Worm (Caenorhabditis elegans) whole organism, L4 larva: ENCODE data around the gene B0432.11.

Experiments
- F10B5.3 ChIP-seq: sonication (generic microtip); optimal IDR thresholded peaks from 2 replicates; lab custom pipeline; 2016; ENCODE audit warnings: mild to moderate bottlenecking, missing genetic modification characterization, missing compliant biosample characterization
- F37D6.2 ChIP-seq: sonication (generic microtip); optimal IDR thresholded peaks from 2 replicates; lab custom pipeline; 2016; ENCODE audit warnings: mild to moderate bottlenecking, missing genetic modification characterization, missing compliant biosample characterization
- F49E8.2 ChIP-seq: sonication (generic microtip); optimal IDR thresholded peaks from 2 replicates; lab custom pipeline; 2016; ENCODE audit warnings: missing compliant biosample characterization, mild to moderate bottlenecking, missing genetic modification characterization, borderline replicate concordance
- T26A8.4 ChIP-seq: fragments of 200-800 bp; sonication (Bioruptor generic); IDR thresholded peaks from 2 replicates; pipeline ENCODE4 v1.3.6; 2022; ENCODE audit warnings: missing genetic modification characterization, missing compliant biosample characterization
- Y5F2A.4 ChIP-seq: fragments of 200-800 bp; sonication (Bioruptor generic); optimal IDR thresholded peaks from 2 replicates; lab custom pipeline; 2018; ENCODE audit warnings: mild to moderate bottlenecking, missing genetic modification characterization, missing compliant biosample characterization
- aha-1 ChIP-seq: fragments of 150-350 bp; peaks from one replicate; lab custom pipeline; 2014; ENCODE audit warnings: missing biosample characterization, missing genetic modification characterization
- ama-1 ChIP-seq: fragments of 150-350 bp; optimal IDR thresholded peaks from 2 replicates; lab custom pipeline; 2014; ENCODE audit warnings: inconsistent platforms, mixed read lengths
- ceh-28 ChIP-seq: fragments of 150-350 bp; optimal IDR thresholded peaks from 2 replicates; lab custom pipeline; 2014; ENCODE audit warnings: missing biosample characterization, missing genetic modification reagents, missing genetic modification characterization
- ceh-82 ChIP-seq: sonication (generic microtip); optimal IDR thresholded peaks from 2 replicates; lab custom pipeline; 2017; ENCODE audit warnings: missing biosample characterization, missing genetic modification characterization
- ctbp-1 ChIP-seq: fragments of 200-800 bp; sonication (Bioruptor generic); IDR thresholded peaks from 2 replicates; pipeline ENCODE4 v1.3.6; 2022; ENCODE audit warnings: missing genetic modification reagents, missing genetic modification characterization, missing compliant biosample characterization
- daf-12 ChIP-seq: fragments of 150-350 bp; optimal IDR thresholded peaks from 2 replicates; lab custom pipeline; 2014; ENCODE audit warnings: missing biosample characterization, missing genetic modification reagents, missing genetic modification characterization
- daf-16 ChIP-seq, 3 experiments: sonication (generic microtip); optimal IDR thresholded peaks; 2 replicates each; lab custom pipeline; 2016 to 2017; ENCODE audit warnings: missing genetic modification characterization in 3 of 3, missing genetic modification reagents in 3 of 3, mild to moderate bottlenecking in 2 of 3, missing compliant biosample characterization in 2 of 3, missing biosample characterization in 1 of 3, moderate library complexity in 1 of 3
- daf-8 ChIP-seq: fragments of 200-800 bp; sonication (Bioruptor generic); IDR thresholded peaks from 2 replicates; pipeline ENCODE4 v1.3.6; 2022; ENCODE audit warnings: missing genetic modification characterization, missing compliant biosample characterization
- dmd-6 ChIP-seq: fragments of 200-800 bp; sonication (Bioruptor generic); IDR thresholded peaks from 2 replicates; pipeline ENCODE4 v1.3.6; 2022; ENCODE audit warnings: missing genetic modification reagents, missing genetic modification characterization, missing compliant biosample characterization
- dmd-8 ChIP-seq: fragments of 200-800 bp; sonication (Bioruptor generic); IDR thresholded peaks from 2 replicates; pipeline ENCODE4 v1.3.6; 2022; ENCODE audit warnings: missing genetic modification characterization, missing compliant biosample characterization
- dmd-9 ChIP-seq: fragments of 200-800 bp; sonication (Bioruptor generic); IDR thresholded peaks from 2 replicates; pipeline ENCODE4 v1.3.6; 2022; ENCODE audit warnings: missing genetic modification reagents, missing genetic modification characterization, missing compliant biosample characterization
- dpl-1 ChIP-seq: fragments of 150-350 bp; optimal IDR thresholded peaks from 2 replicates; lab custom pipeline; 2014; ENCODE audit warnings: missing biosample characterization, missing genetic modification reagents, missing genetic modification characterization
- dve-1 ChIP-seq: sonication (generic microtip); optimal IDR thresholded peaks from 2 replicates; lab custom pipeline; 2017; ENCODE audit warnings: antibody characterized with exemption, mild to moderate bottlenecking, missing genetic modification characterization, missing compliant biosample characterization; ENCODE audit not compliant: insufficient read depth
- egl-27 ChIP-seq: sonication (generic microtip); optimal IDR thresholded peaks from 3 replicates; lab custom pipeline; 2017; ENCODE audit warnings: missing biosample characterization, missing genetic modification reagents, missing genetic modification characterization
- gei-8 ChIP-seq: fragments of 200-800 bp; sonication (Bioruptor generic); optimal IDR thresholded peaks from 2 replicates; lab custom pipeline; 2018; ENCODE audit warnings: mild to moderate bottlenecking, missing genetic modification characterization, missing compliant biosample characterization
- lin-1 ChIP-seq: fragments of 200-800 bp; sonication (Bioruptor generic); IDR thresholded peaks from 2 replicates; pipeline ENCODE4 v1.3.6; 2022; ENCODE audit warnings: missing genetic modification reagents, missing genetic modification characterization, missing compliant biosample characterization
- lir-3 ChIP-seq: sonication (generic microtip); optimal IDR thresholded peaks from 2 replicates; lab custom pipeline; 2016; ENCODE audit warnings: mild to moderate bottlenecking, missing genetic modification characterization, missing compliant biosample characterization
- lsy-2 ChIP-seq, 2 experiments: fragments of 150-350 bp in 1 of 2; sonication (generic microtip) in 1 of 2; optimal IDR thresholded peaks; 2 replicates each; lab custom pipeline; 2014 to 2017; ENCODE audit warnings: missing biosample characterization in 2 of 2, missing genetic modification characterization in 2 of 2
- mes-2 ChIP-seq: sonication (generic microtip); optimal IDR thresholded peaks from 2 replicates; lab custom pipeline; 2016; ENCODE audit warnings: missing genotype, mild to moderate bottlenecking, missing genetic modification characterization, missing compliant biosample characterization; ENCODE audit not compliant: poor library complexity, severe bottlenecking
- nhr-102 ChIP-seq: sonication (generic microtip); optimal IDR thresholded peaks from 2 replicates; lab custom pipeline; 2016; ENCODE audit warnings: mild to moderate bottlenecking, missing genetic modification characterization, moderate library complexity, missing compliant biosample characterization
- nhr-11 ChIP-seq: fragments of 150-350 bp; optimal IDR thresholded peaks from 2 replicates; lab custom pipeline; 2014; ENCODE audit warnings: missing biosample characterization, missing genetic modification characterization
- nhr-111 ChIP-seq: fragments of 200-800 bp; sonication (Bioruptor generic); optimal IDR thresholded peaks from 2 replicates; lab custom pipeline; 2018; ENCODE audit warnings: mild to moderate bottlenecking, missing genetic modification characterization, missing compliant biosample characterization
- nhr-41 ChIP-seq: fragments of 200-800 bp; sonication (Bioruptor generic); IDR thresholded peaks from 2 replicates; pipeline ENCODE4 v1.3.6; 2022; ENCODE audit warnings: missing genetic modification reagents, missing genetic modification characterization, missing compliant biosample characterization
- nhr-42 ChIP-seq: fragments of 200-800 bp; sonication (Bioruptor generic); IDR thresholded peaks from 2 replicates; pipeline ENCODE4 v1.3.6; 2022; ENCODE audit warnings: missing genetic modification characterization, missing compliant biosample characterization
- nhr-48 ChIP-seq: sonication (generic microtip); optimal IDR thresholded peaks from 2 replicates; lab custom pipeline; 2016; ENCODE audit warnings: mild to moderate bottlenecking, missing genetic modification characterization, missing compliant biosample characterization
- nhr-6 ChIP-seq: fragments of 150-350 bp; optimal IDR thresholded peaks from 2 replicates; lab custom pipeline; 2014; ENCODE audit warnings: missing biosample characterization, missing genetic modification characterization
- pqm-1 ChIP-seq: sonication (generic microtip); optimal IDR thresholded peaks from 2 replicates; lab custom pipeline; 2017; ENCODE audit warnings: missing biosample characterization, missing genetic modification characterization
- sdz-12 ChIP-seq: fragments of 200-800 bp; sonication (Bioruptor generic); optimal IDR thresholded peaks from 2 replicates; lab custom pipeline; 2018; ENCODE audit warnings: mild to moderate bottlenecking, missing genetic modification characterization, missing compliant biosample characterization
- skn-1 ChIP-seq: fragments of 150-350 bp; optimal IDR thresholded peaks from 2 replicates; lab custom pipeline; 2014; ENCODE audit warnings: missing biosample characterization, missing genetic modification characterization
- snpc-1.2 ChIP-seq: fragments of 200-800 bp; sonication (Bioruptor generic); IDR thresholded peaks from 2 replicates; pipeline ENCODE4 v1.3.6; 2022; ENCODE audit warnings: missing genetic modification reagents, missing genetic modification characterization, missing compliant biosample characterization
- tra-1 ChIP-seq: fragments of 200-800 bp; sonication (Bioruptor generic); IDR thresholded peaks from 2 replicates; pipeline ENCODE4 v1.3.6; 2022; ENCODE audit warnings: missing genetic modification reagents, missing genetic modification characterization, missing compliant biosample characterization
- vab-7 ChIP-seq: fragments of 200-800 bp; sonication (Bioruptor generic); IDR thresholded peaks from 2 replicates; pipeline ENCODE4 v1.3.6; 2022; ENCODE audit warnings: missing genetic modification reagents, missing genetic modification characterization, missing compliant biosample characterization
- zag-1 ChIP-seq: fragments of 150-350 bp; optimal IDR thresholded peaks from 2 replicates; lab custom pipeline; 2014; ENCODE audit warnings: missing biosample characterization, missing genetic modification characterization
- zfp-2 ChIP-seq: sonication (generic microtip); optimal IDR thresholded peaks from 2 replicates; lab custom pipeline; 2016; ENCODE audit warnings: mild to moderate bottlenecking, missing genetic modification characterization, missing compliant biosample characterization
- zfp-3 ChIP-seq: fragments of 200-800 bp; sonication (Bioruptor generic); conservative IDR thresholded peaks from 2 replicates; pipeline ENCODE4 v1.3.6; 2022; ENCODE audit warnings: missing genetic modification reagents, missing genetic modification characterization, missing compliant biosample characterization
- zip-11 ChIP-seq: fragments of 200-800 bp; sonication (Bioruptor generic); IDR thresholded peaks from 2 replicates; pipeline ENCODE4 v1.3.6; 2022; ENCODE audit warnings: missing genetic modification characterization, missing compliant biosample characterization
- zip-2 ChIP-seq: fragments of 150-350 bp; optimal IDR thresholded peaks from 2 replicates; lab custom pipeline; 2014; ENCODE audit warnings: missing biosample characterization, missing genetic modification characterization
- ztf-7 ChIP-seq: fragments of 150-350 bp; optimal IDR thresholded peaks from 2 replicates; lab custom pipeline; 2014; ENCODE audit warnings: missing biosample characterization, missing genetic modification characterization

The B0432.11 gene

DNA sequence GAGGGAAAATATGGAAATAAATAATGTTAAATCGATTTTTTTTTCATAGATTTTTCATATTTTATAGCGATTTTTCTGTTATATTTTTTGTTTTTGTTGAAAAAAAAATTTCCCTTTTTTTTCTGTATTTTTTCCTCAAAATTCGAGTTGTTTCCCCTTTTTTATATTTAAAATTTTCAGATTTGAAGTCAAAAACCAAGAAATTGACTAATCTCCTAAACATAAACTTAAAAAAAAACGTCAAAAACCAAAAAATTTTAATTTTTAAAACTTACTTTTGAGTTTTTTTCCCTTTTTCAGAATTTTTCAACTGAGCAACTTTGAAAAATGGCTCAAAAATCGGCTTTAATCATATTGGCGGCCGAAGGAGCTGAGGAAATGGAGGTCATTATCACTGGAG, 4.2 kb downstream of the B0432.11 start, which contains the start of gene djr-1.1:
TSS of gene djr-1.1 (plus strand) at position 301 of the 400 bp plus-strand sequence.
- TF ChIP-seq zfp-3 = no peak
- TF ChIP-seq lir-3 = no peak
- TF ChIP-seq daf-8 (GFP tag; lab: Robert Waterston, UW) = no peak
- no peak for TF ChIP-seq nhr-102 (tag; lab: Kevin White, UChicago)
- TF ChIP-seq mes-2 (tag; lab: Kevin White, UChicago) = no peak
- no peak for TF ChIP-seq aha-1 (tag; lab: Kevin White, UChicago)
- no peak for TF ChIP-seq skn-1 (tag; lab: Kevin White, UChicago)
- TF ChIP-seq Y5F2A.4 (GFP tag; lab: Kevin White, UChicago) = no peak

DNA sequence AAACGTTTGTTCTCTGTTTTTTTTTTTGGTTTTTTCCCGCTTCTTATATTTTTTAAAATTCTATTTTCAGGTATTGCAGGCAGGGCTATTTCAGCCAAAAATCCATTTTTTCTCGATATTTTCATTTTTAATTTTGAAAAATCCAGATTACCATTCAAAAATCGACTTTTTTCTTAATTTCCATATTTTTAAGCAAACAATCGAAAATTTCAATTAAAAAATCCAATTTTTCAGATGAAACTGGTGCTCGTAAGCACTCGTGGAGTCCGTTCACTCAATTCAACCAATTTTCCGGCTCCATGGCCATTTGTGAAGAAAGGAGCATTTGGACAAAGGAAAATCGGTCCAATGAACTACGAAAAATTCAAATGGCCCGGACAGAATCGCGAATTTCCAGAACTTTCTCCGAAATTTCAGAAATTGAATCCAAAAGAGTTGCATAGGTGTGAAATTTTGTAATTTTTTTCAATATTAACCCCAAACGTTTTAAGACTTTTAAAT, 5.8 kb downstream of the B0432.11 start, which contains the start of gene mrpl-41:
TSS of gene mrpl-41 (plus strand) at position 235 of the 501 bp plus-strand sequence.
- TF ChIP-seq nhr-42 (GFP tag; lab: Robert Waterston, UW) (peak; percentile 61; the same call in 1 of the 2 replicates), snpc-1.2 (GFP tag; lab: Robert Waterston, UW) (0 out of 2 replicates have a peak, but pooled peaks have one; percentile 14), dve-1 (tag; lab: Kevin White, UChicago) (no peak), aha-1 (tag; lab: Kevin White, UChicago) (no peak), egl-27 (tag; lab: Kevin White, UChicago) (no peak), sdz-12 (GFP tag; lab: Kevin White, UChicago) (peak; percentile 23), nhr-102 (tag; lab: Kevin White, UChicago) (no peak), T26A8.4 (peak; percentile 46; the same call in 1 of the 2 replicates)

DNA sequence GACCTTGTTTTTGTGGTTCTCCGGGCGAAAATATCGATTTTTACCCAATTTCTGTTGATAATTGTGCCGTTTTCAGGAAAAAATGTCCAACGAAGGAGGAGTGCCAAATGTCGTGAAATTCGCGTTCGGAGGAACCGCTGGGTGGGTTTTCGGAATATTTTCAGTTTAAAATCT, 8.1 kb downstream of the B0432.11 start, which contains the start of gene misc-1:
TSS of gene misc-1 (plus strand) at position 75 of the 174 bp plus-strand sequence.
- TF ChIP-seq mes-2 (tag; lab: Kevin White, UChicago) = no peak
- no peak for TF ChIP-seq F49E8.2 (tag; lab: Kevin White, UChicago)
- TF ChIP-seq dmd-8 = no peak
- no peak for TF ChIP-seq zip-2 (tag; lab: Kevin White, UChicago)
- TF ChIP-seq ceh-82 (tag; lab: Kevin White, UChicago) = no peak
- TF ChIP-seq ztf-7 = no peak
- TF ChIP-seq ama-1 (lab: Kevin White, UChicago) = no peak
- no peak for TF ChIP-seq nhr-111 (GFP tag; lab: Kevin White, UChicago)
- TF ChIP-seq tra-1 (GFP tag; lab: Robert Waterston, UW) = no peak
- TF ChIP-seq daf-16 (GFP tag; optimal IDR thresholded peaks at IDR 0.05; lab: Kevin White, UChicago) = no peak
- no peak for TF ChIP-seq daf-16 (tag; optimal IDR thresholded peaks at IDR 0.05; lab: Kevin White, UChicago)
- TF ChIP-seq egl-27 (tag; lab: Kevin White, UChicago) = no peak
- TF ChIP-seq nhr-102 (tag; lab: Kevin White, UChicago) = no peak
- no peak for TF ChIP-seq nhr-11
- no peak for TF ChIP-seq T26A8.4
- TF ChIP-seq gei-8 (GFP tag; lab: Kevin White, UChicago) = no peak
- no peak for TF ChIP-seq zfp-3
- TF ChIP-seq vab-7 (GFP tag; lab: Robert Waterston, UW) = no peak
- no peak for TF ChIP-seq nhr-48 (tag; lab: Kevin White, UChicago)

DNA sequence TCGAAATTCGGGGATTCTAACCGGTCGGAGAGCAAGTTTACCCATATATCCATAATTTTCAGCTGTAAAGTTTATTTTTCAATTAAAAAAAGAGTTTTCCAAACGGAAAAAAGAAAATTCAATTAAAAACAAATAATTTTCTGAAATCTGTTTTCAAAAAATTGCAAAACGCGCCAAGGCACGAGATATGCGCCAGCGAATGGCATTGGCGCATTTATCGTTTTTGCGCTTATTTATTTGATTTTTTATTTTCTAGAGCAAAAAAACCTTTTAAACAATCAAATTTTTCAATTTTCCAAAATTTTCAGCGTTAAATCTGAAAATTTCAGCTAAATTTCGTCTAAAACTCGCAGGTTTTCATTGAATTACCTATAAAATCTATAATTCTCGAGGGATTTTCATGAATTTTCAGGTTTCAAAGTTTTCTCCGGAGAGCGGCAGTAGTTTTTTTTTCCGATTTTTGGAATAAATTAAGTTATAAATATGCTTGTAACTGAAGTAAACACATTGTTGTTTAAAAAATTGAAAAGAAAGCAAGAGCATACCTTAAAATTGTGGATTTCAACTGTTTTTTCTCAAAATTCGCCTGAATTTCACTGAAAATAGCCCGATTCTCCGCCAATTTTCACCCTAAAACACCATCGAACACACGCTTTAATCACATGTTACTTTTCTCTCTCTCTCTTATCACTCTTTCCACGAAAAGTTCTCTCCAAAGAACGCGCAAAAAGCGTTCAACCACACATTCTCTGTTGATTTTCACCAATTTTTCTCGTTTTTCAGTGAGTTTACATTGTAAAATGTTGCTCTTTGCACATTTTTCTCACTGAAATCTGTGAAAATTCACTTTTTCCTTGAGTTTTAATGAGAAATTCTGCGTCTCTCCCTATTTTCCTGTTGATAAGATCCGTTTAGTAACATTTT, 8.6 kb downstream of the B0432.11 start, which contains the start of gene B0432.10:
TSS of gene B0432.10 (minus strand) at position 649 of the 924 bp plus-strand sequence.
- TF ChIP-seq nhr-11 (peak; percentile 25), dmd-9 (GFP tag; lab: Robert Waterston, UW) (no peak), pqm-1 (tag; lab: Kevin White, UChicago) (peak; percentile 19), ceh-28 (tag; lab: Kevin White, UChicago) (no peak), zfp-2 (no peak), F37D6.2 (tag; lab: Kevin White, UChicago) (peak; percentile 46), dpl-1 (GFP tag; lab: Kevin White, UChicago) (peak; percentile 96), nhr-111 (GFP tag; lab: Kevin White, UChicago) (no peak), zag-1 (no peak), nhr-41 (GFP tag; lab: Robert Waterston, UW) (no peak), ztf-7 (peak; percentile 51), lin-1 (no peak), F10B5.3 (tag; lab: Kevin White, UChicago) (peak; percentile 51), dmd-6 (GFP tag; lab: Robert Waterston, UW) (peak; percentile 71), nhr-6 (tag; lab: Kevin White, UChicago) (peak; percentile 20), ctbp-1 (GFP tag; lab: Robert Waterston, UW) (no peak), aha-1 (tag; lab: Kevin White, UChicago) (peak; percentile 95), lsy-2 (tag; optimal IDR thresholded peaks at IDR 0.05; lab: Kevin White, UChicago) (peak in 1 of 2 experiments; percentile 91), daf-12 (tag; lab: Kevin White, UChicago) (no peak), zip-11 (GFP tag; lab: Robert Waterston, UW) (no peak)
